Fruit fly (Drosophila melanogaster) whole organism, adult: ENCODE results near the gene Polr1C.

Source experiments
- CG11617 ChIP-seq: fragments of 200-800 bp; sonication (Bioruptor generic); optimal IDR thresholded peaks from 2 replicates; lab custom pipeline; 2017; ENCODE audit warnings: mild to moderate bottlenecking, missing biosample characterization, missing genetic modification reagents, missing genetic modification characterization
- CG12768 ChIP-seq: fragments of 200-800 bp; sonication (Bioruptor generic); optimal IDR thresholded peaks from 2 replicates; lab custom pipeline; 2017; ENCODE audit warnings: missing biosample characterization, missing genetic modification characterization, mild to moderate bottlenecking, moderate library complexity, missing genetic modification reagents
- CG14711 ChIP-seq: fragments of 200-800 bp; sonication (Bioruptor generic); optimal IDR thresholded peaks from 2 replicates; lab custom pipeline; 2018; ENCODE audit warnings: missing biosample characterization, mild to moderate bottlenecking, missing genetic modification characterization, moderate library complexity
- CG1620 ChIP-seq: fragments of 200-800 bp; sonication (Bioruptor generic); optimal IDR thresholded peaks from 2 replicates; lab custom pipeline; 2016; ENCODE audit warnings: missing biosample characterization, missing genetic modification characterization
- CG33017 ChIP-seq: fragments of 200-800 bp; sonication (Bioruptor generic); optimal IDR thresholded peaks from 2 replicates; lab custom pipeline; 2018; ENCODE audit warnings: missing biosample characterization, mild to moderate bottlenecking, missing genetic modification characterization, moderate library complexity
- CG5204 ChIP-seq: fragments of 200-800 bp; sonication (Bioruptor generic); optimal IDR thresholded peaks from 2 replicates; lab custom pipeline; 2016; ENCODE audit warnings: missing biosample characterization, missing genetic modification characterization
- CG7045 ChIP-seq: fragments of 200-800 bp; sonication (Bioruptor generic); optimal IDR thresholded peaks from 2 replicates; lab custom pipeline; 2017; ENCODE audit warnings: missing biosample characterization, mild to moderate bottlenecking, missing genetic modification characterization
- CG7101 ChIP-seq: fragments of 200-800 bp; sonication (Bioruptor generic); optimal IDR thresholded peaks from 2 replicates; lab custom pipeline; 2018; ENCODE audit warnings: missing biosample characterization, mild to moderate bottlenecking, missing genetic modification characterization, moderate library complexity
- Clk ChIP-seq: fragments of 200-800 bp; sonication (Bioruptor generic); optimal IDR thresholded peaks from 2 replicates; lab custom pipeline; 2017; ENCODE audit warnings: missing biosample characterization, missing genetic modification characterization
- Crg-1 ChIP-seq: fragments of 200-800 bp; sonication (Bioruptor generic); optimal IDR thresholded peaks from 2 replicates; lab custom pipeline; 2016; ENCODE audit warnings: missing biosample characterization, missing genetic modification characterization
- Hr96 ChIP-seq: fragments of 200-800 bp; sonication (Bioruptor generic); optimal IDR thresholded peaks from 2 replicates; lab custom pipeline; 2016; ENCODE audit warnings: missing biosample characterization, missing genetic modification characterization
- Mnt ChIP-seq: fragments of 200-800 bp; sonication (Bioruptor generic); optimal IDR thresholded peaks from 2 replicates; lab custom pipeline; 2016; ENCODE audit warnings: missing biosample characterization, mild to moderate bottlenecking, missing genetic modification characterization
- bab1 ChIP-seq: fragments of 200-800 bp; sonication (Bioruptor generic); optimal IDR thresholded peaks from 3 replicates; lab custom pipeline; 2019; ENCODE audit warnings: missing biosample characterization, mild to moderate bottlenecking, missing genetic modification characterization, moderate library complexity
- cic ChIP-seq: fragments of 200-800 bp; sonication (Bioruptor generic); optimal IDR thresholded peaks from 2 replicates; lab custom pipeline; 2017; ENCODE audit warnings: missing biosample characterization, mild to moderate bottlenecking, missing genetic modification characterization, moderate library complexity
- cnc ChIP-seq, 2 experiments: fragments of >200 bp; optimal IDR thresholded peaks; 2 replicates each; lab custom pipeline; 2017
- kay ChIP-seq: fragments of 200-800 bp; sonication (Bioruptor generic); peaks from one replicate; lab custom pipeline; 2016; ENCODE audit warnings: missing biosample characterization, missing genetic modification characterization, borderline replicate concordance
- ovo ChIP-seq: fragments of 200-800 bp; sonication (Bioruptor generic); optimal IDR thresholded peaks from 2 replicates; lab custom pipeline; 2016; ENCODE audit warnings: missing biosample characterization, missing genetic modification characterization
- pad ChIP-seq: fragments of 200-800 bp; sonication (Bioruptor generic); optimal IDR thresholded peaks from 3 replicates; lab custom pipeline; 2017; ENCODE audit warnings: missing biosample characterization, missing genetic modification characterization, mild to moderate bottlenecking, moderate library complexity, missing genetic modification reagents
- tj ChIP-seq: fragments of 200-800 bp; sonication (Bioruptor generic); optimal IDR thresholded peaks from 3 replicates; lab custom pipeline; 2017; ENCODE audit warnings: missing biosample characterization, mild to moderate bottlenecking, missing genetic modification characterization, moderate library complexity
- toe ChIP-seq: fragments of 200-800 bp; sonication (Bioruptor generic); optimal IDR thresholded peaks from 2 replicates; lab custom pipeline; 2016; ENCODE audit warnings: missing biosample characterization, missing genetic modification characterization

Gene Polr1C

dm6 chr2L:5002031-5002430 lies 33.2 kb downstream of the Polr1C start:
- TF ChIP-seq Clk (GFP tag; lab: Kevin White, UChicago) (no peak), cic (GFP tag; lab: Kevin White, UChicago) (no peak), cnc (optimal IDR thresholded peaks at IDR 0.05; lab: Kevin White, UChicago) (no peak), CG14711 (tag; lab: Kevin White, UChicago) (no peak), toe (no peak), Crg-1 (GFP tag; lab: Kevin White, UChicago) (no peak), Mnt (no peak), CG33017 (tag; lab: Kevin White, UChicago) (no peak), pad (GFP tag; lab: Kevin White, UChicago) (no peak), Hr96 (GFP tag; lab: Kevin White, UChicago) (no peak), CG7045 (GFP tag; lab: Kevin White, UChicago) (no peak), CG1620 (GFP tag; lab: Kevin White, UChicago) (no peak), CG11617 (GFP tag; lab: Kevin White, UChicago) (no peak)

- TF ChIP-seq CG11617 (GFP tag; lab: Kevin White, UChicago) = peak; percentile 54
- TF ChIP-seq ovo (GFP tag; lab: Kevin White, UChicago) = no peak
- TF ChIP-seq Hr96 (GFP tag; lab: Kevin White, UChicago) = peak; percentile 36
- peak; percentile 82 for TF ChIP-seq CG12768
- no peak for TF ChIP-seq CG1620 (GFP tag; lab: Kevin White, UChicago)
- TF ChIP-seq kay (GFP tag; lab: Kevin White, UChicago) = peak; percentile 97
- peak; percentile 32 for TF ChIP-seq Mnt
- peak; percentile 74 for TF ChIP-seq CG7045 (GFP tag; lab: Kevin White, UChicago)
- peak; percentile 10 for TF ChIP-seq bab1 (GFP tag; lab: Kevin White, UChicago)
- peak; percentile 52 for TF ChIP-seq CG14711 (tag; lab: Kevin White, UChicago)
- peak; percentile 25 for TF ChIP-seq toe
- TF ChIP-seq Clk (GFP tag; lab: Kevin White, UChicago) = peak; percentile 13
- no peak for TF ChIP-seq cnc (optimal IDR thresholded peaks at IDR 0.05; lab: Kevin White, UChicago)
- TF ChIP-seq cic (GFP tag; lab: Kevin White, UChicago) = peak; percentile 70
- peak; percentile 7 for TF ChIP-seq CG5204 (GFP tag; lab: Kevin White, UChicago)
- TF ChIP-seq Crg-1 (GFP tag; lab: Kevin White, UChicago) = peak; percentile 29
- peak; percentile 85 for TF ChIP-seq CG33017 (tag; lab: Kevin White, UChicago)
- peak; percentile 76 for TF ChIP-seq CG7101 (tag; lab: Kevin White, UChicago)
- peak; percentile 64 for TF ChIP-seq tj (GFP tag; lab: Kevin White, UChicago)
- TF ChIP-seq pad (GFP tag; lab: Kevin White, UChicago) = peak; percentile 39
Measured at dm6 chr2L:5002711-5003402, 34.1 kb downstream of the Polr1C start.

DNA sequence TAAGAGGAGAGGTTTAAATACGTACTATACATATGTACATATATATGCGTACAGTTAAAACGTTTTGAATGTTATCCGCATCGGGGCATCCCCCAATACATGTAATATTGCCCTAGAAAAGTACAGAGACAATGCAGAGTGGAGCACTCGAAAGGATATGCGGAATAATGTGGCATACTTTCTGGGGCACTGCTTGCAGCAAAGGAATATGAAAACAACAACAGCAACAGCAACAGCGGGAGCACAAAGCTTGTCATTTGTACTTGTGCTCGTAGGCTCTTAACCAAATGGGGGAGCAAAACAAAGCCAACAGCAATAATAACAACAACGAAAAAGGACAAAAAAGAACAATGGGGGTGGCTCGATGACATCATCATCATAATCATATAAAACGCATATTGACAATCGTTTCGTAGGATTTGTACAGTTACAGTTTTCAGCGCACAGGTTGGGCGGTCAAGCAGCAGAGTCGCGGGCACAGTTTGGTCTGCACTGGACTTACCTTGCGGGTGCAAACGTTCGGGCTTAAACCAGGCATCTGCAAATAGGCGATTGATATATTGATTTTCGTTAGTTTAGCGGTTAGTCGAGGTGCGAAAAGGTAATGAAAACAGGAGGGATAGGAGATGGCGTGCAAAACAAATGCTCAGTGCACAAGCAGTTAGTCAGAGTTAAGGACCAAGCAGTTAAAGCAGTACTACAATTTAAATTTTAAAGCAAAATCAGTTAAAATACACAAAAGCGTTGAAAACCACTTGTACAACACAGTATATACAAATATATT lies 35.1 kb downstream of the Polr1C start:
- TF ChIP-seq kay (GFP tag; lab: Kevin White, UChicago) (no peak), Mnt (no peak), cnc (optimal IDR thresholded peaks at IDR 0.05; lab: Kevin White, UChicago) (no peak), CG12768 (no peak), cic (GFP tag; lab: Kevin White, UChicago) (no peak), bab1 (GFP tag; lab: Kevin White, UChicago) (no peak), CG1620 (GFP tag; lab: Kevin White, UChicago) (no peak), Clk (GFP tag; lab: Kevin White, UChicago) (no peak), Crg-1 (GFP tag; lab: Kevin White, UChicago) (no peak), tj (GFP tag; lab: Kevin White, UChicago) (no peak), CG7101 (tag; lab: Kevin White, UChicago) (no peak), CG33017 (tag; lab: Kevin White, UChicago) (no peak), CG11617 (GFP tag; lab: Kevin White, UChicago) (no peak), pad (GFP tag; lab: Kevin White, UChicago) (no peak), toe (no peak), CG14711 (tag; lab: Kevin White, UChicago) (no peak)

DNA sequence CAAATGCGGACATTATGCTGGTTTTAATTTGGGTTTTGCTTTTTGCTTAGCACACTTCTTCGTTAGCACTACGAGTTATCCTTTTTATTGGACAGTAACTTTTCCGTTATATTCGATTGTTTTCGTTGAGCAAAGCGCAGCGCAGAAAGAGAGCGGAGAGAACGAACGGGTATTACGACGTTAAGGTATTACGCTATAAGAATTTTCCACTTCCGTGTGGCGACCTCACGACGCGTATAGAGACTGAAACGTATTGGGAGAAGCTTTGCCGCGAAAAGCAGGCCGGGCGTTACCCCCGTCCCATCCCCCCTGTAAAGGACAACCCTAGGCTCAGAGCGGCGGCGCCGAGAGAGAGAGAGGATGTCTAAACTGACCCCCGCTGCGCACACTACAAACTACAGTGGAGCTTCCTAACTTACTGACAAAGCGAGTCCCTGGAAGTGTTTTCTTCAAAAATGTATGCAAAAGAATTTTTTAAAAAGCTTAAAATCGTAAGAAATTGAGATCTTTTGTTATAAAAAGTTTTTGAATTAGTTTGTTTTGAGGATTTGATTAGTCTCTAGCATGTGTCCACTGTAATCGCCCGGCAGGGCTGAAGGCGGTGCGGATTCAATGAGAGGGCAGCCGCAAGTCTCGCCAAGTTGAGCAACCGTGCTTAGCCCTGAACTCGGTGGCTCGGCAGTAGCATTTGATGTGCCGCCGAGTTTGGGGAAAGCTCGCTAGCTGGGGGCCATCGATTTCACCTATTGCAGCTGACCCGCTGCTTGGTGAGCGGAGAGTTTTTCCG lies 36.1 kb downstream of the Polr1C start:
- TF ChIP-seq toe (peak; percentile 93), CG5204 (GFP tag; lab: Kevin White, UChicago) (peak; percentile 96), pad (GFP tag; lab: Kevin White, UChicago) (peak; percentile 80), CG14711 (tag; lab: Kevin White, UChicago) (peak; percentile 90), cnc (optimal IDR thresholded peaks at IDR 0.05; lab: Kevin White, UChicago) (no peak), ovo (GFP tag; lab: Kevin White, UChicago) (peak; percentile 31), Crg-1 (GFP tag; lab: Kevin White, UChicago) (peak; percentile 89), CG1620 (GFP tag; lab: Kevin White, UChicago) (peak; percentile 78), Mnt (peak; percentile 76), CG11617 (GFP tag; lab: Kevin White, UChicago) (peak; percentile 88), CG7101 (tag; lab: Kevin White, UChicago) (peak; percentile 96), Clk (GFP tag; lab: Kevin White, UChicago) (peak; percentile 95), kay (GFP tag; lab: Kevin White, UChicago) (no peak), cic (GFP tag; lab: Kevin White, UChicago) (peak; percentile 69), CG7045 (GFP tag; lab: Kevin White, UChicago) (peak; percentile 97), CG12768 (peak; percentile 97), CG33017 (tag; lab: Kevin White, UChicago) (peak; percentile 96), tj (GFP tag; lab: Kevin White, UChicago) (peak; percentile 48), bab1 (GFP tag; lab: Kevin White, UChicago) (peak; percentile 89), Hr96 (GFP tag; lab: Kevin White, UChicago) (peak; percentile 93)
